Fruit fly (Drosophila melanogaster) whole organism: ENCODE measurements around the gene corolla.

Experiments
- CG8478 ChIP-seq: fragments of >200 bp; optimal IDR thresholded peaks from 2 replicates; lab custom pipeline; 2018; ENCODE audit warnings: inconsistent platforms
- Dll ChIP-seq: fragments of >200 bp; optimal IDR thresholded peaks from 2 replicates; lab custom pipeline; 2017
- EcR ChIP-seq, 2 experiments: fragments of >200 bp; optimal IDR thresholded peaks; 2 replicates each; lab custom pipeline; 2017; ENCODE audit warnings: missing biosample characterization in 2 of 2, missing genetic modification characterization in 2 of 2, missing genetic modification reagents in 2 of 2
- psq ChIP-seq: fragments of >200 bp; optimal IDR thresholded peaks from 2 replicates; lab custom pipeline; 2017
- usp ChIP-seq: fragments of >200 bp; optimal IDR thresholded peaks from 2 replicates; lab custom pipeline; 2017; ENCODE audit warnings: missing biosample characterization, missing genetic modification characterization, mixed read lengths

- TF ChIP-seq CG8478 (lab: Kevin White, UChicago) = no peak
- no peak for TF ChIP-seq psq
- TF ChIP-seq Dll (lab: Kevin White, UChicago) = no peak
- no peak for TF ChIP-seq usp (GFP tag; lab: Kevin White, UChicago)
- no peak for TF ChIP-seq EcR (GFP tag; optimal IDR thresholded peaks at IDR 0.05; lab: Kevin White, UChicago)
Observed at dm6 chrX:17585892-17586291, 46.0 kb downstream of the corolla start.
